Worm (Caenorhabditis elegans): ENCODE data around the gene ZC190.10.

The ZC190.10 gene

DNA sequence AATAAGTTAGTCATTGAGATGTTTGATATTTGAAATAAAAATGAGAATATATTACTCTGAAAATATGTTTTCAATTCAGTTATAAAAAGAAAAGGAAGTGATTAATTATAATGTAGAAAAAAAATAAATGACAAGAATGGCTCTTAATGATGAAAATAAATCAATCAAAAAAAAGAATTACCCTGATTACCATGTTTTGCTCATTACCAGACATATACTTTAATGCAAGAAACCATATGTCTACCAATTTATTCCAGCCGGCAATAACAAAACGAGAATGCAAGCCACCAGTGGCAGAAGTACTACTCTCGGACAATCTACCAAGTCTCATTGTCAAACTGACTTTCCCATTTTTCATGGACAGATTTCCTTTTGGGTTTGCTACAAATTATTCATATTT, 12.3 kb downstream of the ZC190.10 start:
- TF ChIP-seq blmp-1 (tag; optimal IDR thresholded peaks at IDR 0.05) (no peak), nhr-47 (tag; optimal IDR thresholded peaks at IDR 0.05) (no peak), fkh-4 (tag; optimal IDR thresholded peaks at IDR 0.05; ENCODE audit: borderline replicate concordance) (peak; percentile 67), skn-1 (tag; optimal IDR thresholded peaks at IDR 0.05) (no peak), dsc-1 (tag; optimal IDR thresholded peaks at IDR 0.05) (peak; percentile 76)

DNA sequence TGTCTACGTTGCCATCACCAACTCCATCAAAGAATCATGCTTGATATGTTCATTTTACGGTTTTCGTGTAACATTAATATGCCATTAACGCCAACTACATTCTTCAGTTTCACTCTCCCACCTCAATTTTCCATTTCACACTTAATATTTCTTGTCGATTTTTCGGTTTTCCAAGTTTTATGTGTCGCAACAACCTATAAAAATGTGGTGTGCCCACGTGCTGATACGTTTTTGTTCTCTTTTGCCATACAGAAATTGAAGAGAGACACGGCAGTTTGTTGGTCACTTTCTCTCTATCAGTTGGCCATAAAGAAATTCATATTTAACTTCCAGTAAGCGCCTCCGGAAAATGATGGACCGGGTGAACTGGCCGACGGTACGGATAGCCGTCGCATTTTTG, 13.4 kb downstream of the ZC190.10 start, which contains the start of gene cln-3.3:
TSS of gene cln-3.3 (plus strand) at position 334 of the 400 bp plus-strand sequence.
- TF ChIP-seq fkh-4 (tag; optimal IDR thresholded peaks at IDR 0.05; ENCODE audit: borderline replicate concordance) (no peak), mdl-1 (tag; optimal IDR thresholded peaks at IDR 0.05) (peak in 1 of 2 experiments; percentile 28), elt-3 (tag; optimal IDR thresholded peaks at IDR 0.05) (no peak), vab-15 (tag; optimal IDR thresholded peaks at IDR 0.05) (no peak), pag-3 (tag; optimal IDR thresholded peaks at IDR 0.05; ENCODE audit: borderline replicate concordance, insufficient read depth) (no peak), lin-13 (GFP tag; optimal IDR thresholded peaks at IDR 0.05) (no peak), ets-5 (GFP tag; IDR thresholded peaks at IDR 0.05) (no peak), elt-2 (tag; optimal IDR thresholded peaks at IDR 0.05) (peak; percentile 61), efl-1 (optimal IDR thresholded peaks at IDR 0.05) (no peak), efl-1 (GFP tag; optimal IDR thresholded peaks at IDR 0.05 in 1 of 2) (peak in 1 of 2 experiments; percentile 81), dpl-1 (GFP tag; optimal IDR thresholded peaks at IDR 0.05) (no peak), snu-23 (GFP tag; optimal IDR thresholded peaks at IDR 0.05) (no peak), hlh-17 (GFP tag; optimal IDR thresholded peaks at IDR 0.05; ENCODE audit: borderline replicate concordance) (no peak), lin-39 (tag; optimal IDR thresholded peaks at IDR 0.05) (no peak), ztf-11 (tag; optimal IDR thresholded peaks at IDR 0.05) (no peak), nhr-77 (tag; optimal IDR thresholded peaks at IDR 0.05) (no peak), ceh-88 (GFP tag; IDR thresholded peaks at IDR 0.05) (no peak), lin-15B (tag; optimal IDR thresholded peaks at IDR 0.05) (no peak), sox-4 (tag; optimal IDR thresholded peaks at IDR 0.05) (no peak), ceh-82 (tag; optimal IDR thresholded peaks at IDR 0.05) (no peak), dsc-1 (tag; optimal IDR thresholded peaks at IDR 0.05) (no peak), lin-14 (GFP tag; optimal IDR thresholded peaks at IDR 0.05) (no peak), grh-1 (GFP tag; IDR thresholded peaks at IDR 0.05) (no peak), tlp-1 (tag; optimal IDR thresholded peaks at IDR 0.05) (no peak), ceh-63 (GFP tag; optimal IDR thresholded peaks at IDR 0.05) (no peak), C34B4.2 (tag; optimal IDR thresholded peaks at IDR 0.05) (no peak), nhr-85 (tag) (no peak), lir-3 (tag; optimal IDR thresholded peaks at IDR 0.05; ENCODE audit: poor library complexity) (no peak), lin-35 (GFP tag; optimal IDR thresholded peaks at IDR 0.05) (peak in 1 of 2 experiments; percentile 25)

DNA sequence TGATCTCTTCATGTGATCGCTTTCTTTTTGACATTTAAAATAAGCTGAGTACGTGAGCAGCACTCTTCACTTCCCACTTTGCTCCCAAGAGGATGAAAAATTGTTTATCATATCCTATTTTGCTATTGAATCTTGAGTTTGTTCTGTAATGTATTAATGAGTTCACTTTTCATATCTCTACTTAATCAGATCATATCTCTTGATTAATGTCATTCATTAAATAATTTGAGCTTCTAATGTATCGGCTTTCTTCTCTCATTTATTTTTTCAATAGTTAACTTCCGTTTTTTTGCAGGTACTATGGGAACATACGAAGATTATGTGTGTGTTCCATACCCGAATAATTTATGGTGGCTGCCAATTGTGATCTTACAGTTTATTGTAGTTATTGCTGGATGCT, 15.1 kb downstream of the ZC190.10 start, which contains the start of gene ZC190.2:
TSS of gene ZC190.2 (plus strand) at position 301 of the 400 bp plus-strand sequence.
- no peak for TF ChIP-seq hlh-17 (GFP tag; optimal IDR thresholded peaks at IDR 0.05; ENCODE audit: borderline replicate concordance)
- peak; percentile 90 for TF ChIP-seq ceh-8 (GFP tag; optimal IDR thresholded peaks at IDR 0.05)
- TF ChIP-seq unc-98 (GFP tag; IDR thresholded peaks at IDR 0.05), result no peak
- TF ChIP-seq isw-1 (GFP tag; IDR thresholded peaks at IDR 0.05), result no peak
- no peak for TF ChIP-seq ces-1 (GFP tag; optimal IDR thresholded peaks at IDR 0.05)
- no peak for TF ChIP-seq rnt-1 (tag; optimal IDR thresholded peaks at IDR 0.05)
- no peak for TF ChIP-seq sptf-1 (tag; optimal IDR thresholded peaks at IDR 0.05)
- peak; percentile 16 for TF ChIP-seq nhr-71 (tag; optimal IDR thresholded peaks at IDR 0.05)
